Fruit fly (Drosophila melanogaster) whole organism, embryonic: Measurements from ENCODE around the gene CG9391.

Source experiments
- ATbp ChIP-seq: fragments of 200-800 bp; sonication (Bioruptor generic); optimal IDR thresholded peaks from 2 replicates; lab custom pipeline; 2017; ENCODE audit warnings: missing biosample characterization, mild to moderate bottlenecking, missing genetic modification characterization, missing genetic modification reagents
- B-H2 ChIP-seq: fragments of 200-800 bp; sonication (Bioruptor generic); optimal IDR thresholded peaks from 2 replicates; lab custom pipeline; 2018; ENCODE audit warnings: missing biosample characterization, mild to moderate bottlenecking, missing genetic modification characterization
- CG10267 ChIP-seq: fragments of 200-800 bp; sonication (Bioruptor generic); optimal IDR thresholded peaks from 2 replicates; lab custom pipeline; 2018; ENCODE audit warnings: missing biosample characterization, mild to moderate bottlenecking, missing genetic modification characterization, moderate library complexity
- CG11695 ChIP-seq: fragments of 200-800 bp; sonication (Bioruptor generic); IDR thresholded peaks from 3 replicates; pipeline ENCODE4 v1.3.6; 2022; ENCODE audit warnings: missing biosample characterization, missing genetic modification characterization
- CG12071 ChIP-seq: fragments of 200-800 bp; sonication (Bioruptor generic); optimal IDR thresholded peaks from 3 replicates; lab custom pipeline; 2018; ENCODE audit warnings: missing biosample characterization, mild to moderate bottlenecking, missing genetic modification characterization
- CG1603 ChIP-seq: fragments of 200-800 bp; sonication (Bioruptor generic); optimal IDR thresholded peaks from 2 replicates; lab custom pipeline; 2019; ENCODE audit warnings: missing biosample characterization, mild to moderate bottlenecking, missing genetic modification characterization, moderate library complexity
- CG2875 ChIP-seq: fragments of 200-800 bp; sonication (Bioruptor generic); optimal IDR thresholded peaks from 2 replicates; lab custom pipeline; 2017; ENCODE audit warnings: missing biosample characterization, mild to moderate bottlenecking, missing genetic modification characterization, missing genetic modification reagents
- CG3281 ChIP-seq: fragments of 200-800 bp; sonication (Bioruptor generic); optimal IDR thresholded peaks from 3 replicates; lab custom pipeline; 2017; ENCODE audit warnings: missing biosample characterization, mild to moderate bottlenecking, missing genetic modification characterization
- CG4328 ChIP-seq: fragments of 200-800 bp; sonication (Bioruptor generic); optimal IDR thresholded peaks from 3 replicates; lab custom pipeline; 2017; ENCODE audit warnings: missing biosample characterization, missing genetic modification reagents, missing genetic modification characterization
- CG4617 ChIP-seq: fragments of 200-800 bp; sonication (Bioruptor generic); optimal IDR thresholded peaks from 3 replicates; lab custom pipeline; 2016; ENCODE audit warnings: missing biosample characterization, missing genetic modification characterization, borderline replicate concordance
- CG6813 ChIP-seq: fragments of 200-800 bp; sonication (Bioruptor generic); optimal IDR thresholded peaks from 2 replicates; lab custom pipeline; 2017; ENCODE audit warnings: missing biosample characterization, missing genetic modification characterization, mild to moderate bottlenecking, moderate library complexity, missing genetic modification reagents
- CG7556 ChIP-seq: fragments of 200-800 bp; sonication (Bioruptor generic); optimal IDR thresholded peaks from 2 replicates; lab custom pipeline; 2017; ENCODE audit warnings: missing biosample characterization, mild to moderate bottlenecking, missing genetic modification characterization
- CG7786 ChIP-seq: fragments of 200-800 bp; sonication (Bioruptor generic); optimal IDR thresholded peaks from 2 replicates; lab custom pipeline; 2016; ENCODE audit warnings: missing biosample characterization, missing genetic modification characterization
- CG8281 ChIP-seq: fragments of 200-800 bp; sonication (Bioruptor generic); optimal IDR thresholded peaks from 2 replicates; lab custom pipeline; 2018; ENCODE audit warnings: missing biosample characterization, mild to moderate bottlenecking, missing genetic modification characterization, moderate library complexity
- CG8478 ChIP-seq: fragments of >200 bp; optimal IDR thresholded peaks from 2 replicates; lab custom pipeline; 2018
- CG9215 ChIP-seq: fragments of 200-800 bp; sonication (Bioruptor generic); IDR thresholded peaks from 2 replicates; pipeline ENCODE4 v1.3.6; 2022; ENCODE audit warnings: missing biosample characterization, missing genetic modification characterization
- CG9609 ChIP-seq: fragments of 200-800 bp; sonication (Bioruptor generic); optimal IDR thresholded peaks from 3 replicates; lab custom pipeline; 2016; ENCODE audit warnings: missing biosample characterization, missing genetic modification characterization
- CoRest ChIP-seq: fragments of 200-800 bp; sonication (Bioruptor generic); optimal IDR thresholded peaks from 3 replicates; lab custom pipeline; 2018; ENCODE audit warnings: missing biosample characterization, mild to moderate bottlenecking, missing genetic modification characterization, moderate library complexity
- Deaf1 ChIP-seq: fragments of 200-800 bp; optimal IDR thresholded peaks from 3 replicates; lab custom pipeline; 2019; ENCODE audit warnings: missing biosample characterization, mild to moderate bottlenecking, missing genetic modification characterization, moderate library complexity
- HmgD ChIP-seq: fragments of 200-800 bp; sonication (Bioruptor generic); optimal IDR thresholded peaks from 3 replicates; lab custom pipeline; 2016; ENCODE audit warnings: missing biosample characterization, missing genetic modification characterization
- Hr51 ChIP-seq, 2 experiments: fragments of 200-800 bp; sonication (Bioruptor generic); optimal IDR thresholded peaks; 2 replicates in 1 of 2; 3 replicates in 1 of 2; lab custom pipeline; 2016 to 2018; ENCODE audit warnings: missing biosample characterization in 2 of 2, missing genetic modification characterization in 2 of 2, mild to moderate bottlenecking in 1 of 2, moderate library complexity in 1 of 2
- Jarid2 ChIP-seq: fragments of 200-800 bp; sonication (Bioruptor generic); optimal IDR thresholded peaks from 3 replicates; lab custom pipeline; 2017; ENCODE audit warnings: mild to moderate bottlenecking, missing biosample characterization, missing genetic modification reagents, missing genetic modification characterization
- Lim3 ChIP-seq: fragments of 200-800 bp; sonication (Bioruptor generic); IDR thresholded peaks from 2 replicates; pipeline ENCODE4 v1.3.6; 2022; ENCODE audit warnings: missing biosample characterization, missing genetic modification characterization
- Lpt ChIP-seq: fragments of >200 bp; optimal IDR thresholded peaks from 2 replicates; lab custom pipeline; 2018; ENCODE audit warnings: missing biosample characterization, missing genetic modification characterization
- MBD-R2 ChIP-seq: fragments of 200-800 bp; sonication (Bioruptor generic); IDR thresholded peaks from 2 replicates; pipeline ENCODE4 v1.3.6; 2022; ENCODE audit warnings: missing biosample characterization, missing genetic modification characterization
- Pdp1 ChIP-seq, 2 experiments: fragments of 200-800 bp; sonication (Bioruptor generic); optimal IDR thresholded peaks; 3 replicates each; lab custom pipeline; 2016; ENCODE audit warnings: missing biosample characterization in 2 of 2, missing genetic modification characterization in 2 of 2, mild to moderate bottlenecking in 1 of 2, moderate library complexity in 1 of 2
- Poxn ChIP-seq: fragments of 200-800 bp; sonication (Bioruptor generic); IDR thresholded peaks from 2 replicates; pipeline ENCODE4 v1.3.6; 2022; ENCODE audit warnings: missing biosample characterization, missing genetic modification characterization
- Six4 ChIP-seq: fragments of 200-800 bp; sonication (Bioruptor generic); optimal IDR thresholded peaks from 2 replicates; lab custom pipeline; 2016; ENCODE audit warnings: missing biosample characterization, missing genetic modification characterization
- Spps ChIP-seq: fragments of 200-800 bp; sonication (Bioruptor generic); optimal IDR thresholded peaks from 2 replicates; lab custom pipeline; 2018; ENCODE audit warnings: missing biosample characterization, mild to moderate bottlenecking, missing genetic modification characterization
- Stat92E ChIP-seq, 3 experiments: fragments of >200 bp in 2 of 3; fragments of 200-800 bp in 1 of 3; sonication (Bioruptor generic) in 1 of 3; optimal IDR thresholded peaks; 2 replicates each; lab custom pipeline; 2017 to 2019; ENCODE audit warnings: missing biosample characterization in 3 of 3, missing genetic modification characterization in 3 of 3, mild to moderate bottlenecking in 1 of 3, moderate library complexity in 1 of 3
- TFAM ChIP-seq: fragments of 200-800 bp; sonication (Bioruptor generic); optimal IDR thresholded peaks from 2 replicates; lab custom pipeline; 2017; ENCODE audit warnings: missing biosample characterization, missing genetic modification characterization, inconsistent platforms
- Xbp1 ChIP-seq: fragments of 200-800 bp; sonication (Bioruptor generic); optimal IDR thresholded peaks from 3 replicates; lab custom pipeline; 2016; ENCODE audit warnings: missing biosample characterization, mild to moderate bottlenecking, missing genetic modification characterization
- btn ChIP-seq: fragments of 200-800 bp; sonication (Bioruptor generic); optimal IDR thresholded peaks from 2 replicates; lab custom pipeline; 2016; ENCODE audit warnings: missing biosample characterization, missing genetic modification characterization
- chinmo ChIP-seq: fragments of 200-800 bp; sonication (Bioruptor generic); IDR thresholded peaks from 4 replicates; pipeline ENCODE4 v1.3.6; 2022; ENCODE audit warnings: missing biosample characterization, missing genetic modification characterization; ENCODE audit not compliant: partially characterized antibody
- danr ChIP-seq: fragments of 200-800 bp; sonication (Bioruptor generic); IDR thresholded peaks from 2 replicates; pipeline ENCODE4 v1.3.6; 2022; ENCODE audit warnings: missing biosample characterization, missing genetic modification characterization
- gcm ChIP-seq: fragments of 200-800 bp; sonication (Bioruptor generic); optimal IDR thresholded peaks from 2 replicates; lab custom pipeline; 2019; ENCODE audit warnings: missing biosample characterization, mild to moderate bottlenecking, missing genetic modification characterization, moderate library complexity
- gfzf ChIP-seq: fragments of 200-800 bp; sonication (Bioruptor generic); optimal IDR thresholded peaks from 2 replicates; lab custom pipeline; 2016; ENCODE audit warnings: missing biosample characterization, mild to moderate bottlenecking, missing genetic modification characterization, moderate library complexity
- her ChIP-seq: fragments of 200-800 bp; sonication (Bioruptor generic); optimal IDR thresholded peaks from 2 replicates; lab custom pipeline; 2016; ENCODE audit warnings: missing biosample characterization, missing genetic modification characterization
- hkb ChIP-seq, 2 experiments: fragments of 200-800 bp in 1 of 2; fragments of >200 bp in 1 of 2; sonication (Bioruptor generic) in 1 of 2; IDR thresholded peaks in 1 of 2; optimal IDR thresholded peaks in 1 of 2; 2 replicates each; pipeline versions ENCODE4 v1.3.6 to Lab custom; 2017 to 2022; ENCODE audit warnings: missing biosample characterization in 1 of 2, missing genetic modification characterization in 1 of 2
- lola ChIP-seq, 3 experiments: fragments of >200 bp in 2 of 3; fragments of 200-800 bp in 1 of 3; sonication (Bioruptor generic) in 1 of 3; optimal IDR thresholded peaks; 2 replicates each; lab custom pipeline; 2017 to 2019; ENCODE audit warnings: missing biosample characterization in 3 of 3, missing genetic modification characterization in 3 of 3, mild to moderate bottlenecking in 1 of 3, moderate library complexity in 1 of 3
- p53 ChIP-seq: fragments of 200-800 bp; sonication (Bioruptor generic); optimal IDR thresholded peaks from 2 replicates; lab custom pipeline; 2016; ENCODE audit warnings: missing biosample characterization, missing genetic modification characterization
- salm ChIP-seq: fragments of 200-800 bp; sonication (Bioruptor generic); optimal IDR thresholded peaks from 2 replicates; lab custom pipeline; 2018; ENCODE audit warnings: missing biosample characterization, mild to moderate bottlenecking, missing genetic modification characterization
- slp2 ChIP-seq: fragments of 200-800 bp; sonication (Bioruptor generic); optimal IDR thresholded peaks from 2 replicates; lab custom pipeline; 2016; ENCODE audit warnings: missing biosample characterization, missing genetic modification characterization
- stc ChIP-seq: fragments of 200-800 bp; sonication (Bioruptor generic); IDR thresholded peaks from 2 replicates; pipeline ENCODE4 v1.3.6; 2022; ENCODE audit warnings: missing biosample characterization, missing genetic modification characterization
- tgo ChIP-seq: fragments of 200-800 bp; sonication (Bioruptor generic); IDR thresholded peaks from 3 replicates; pipeline ENCODE4 v1.3.6; 2022; ENCODE audit warnings: missing biosample characterization, missing genetic modification characterization
- tin ChIP-seq: fragments of 200-800 bp; sonication (Bioruptor generic); optimal IDR thresholded peaks from 3 replicates; lab custom pipeline; 2016; ENCODE audit warnings: missing biosample characterization, missing genetic modification characterization
- z ChIP-seq: fragments of 200-800 bp; sonication (Bioruptor generic); IDR thresholded peaks from 3 replicates; pipeline ENCODE4 v1.3.6; 2022; ENCODE audit warnings: missing biosample characterization, missing genetic modification characterization
- zen ChIP-seq: fragments of 200-800 bp; sonication (Bioruptor generic); optimal IDR thresholded peaks from 3 replicates; lab custom pipeline; 2018; ENCODE audit warnings: missing biosample characterization, mild to moderate bottlenecking, missing genetic modification characterization, moderate library complexity

CG9391 gene

dm6 chr3L:21285639-21286338, 17.7 kb upstream of the CG9391 start, which contains the start of the genes CG12974 and pzg (continued):
- TF ChIP-seq btn (GFP tag; lab: Kevin White, UChicago) (no peak), stc (GFP tag; lab: Robert Waterston, UW) (peak; percentile 62; the same call in 1 of the 2 replicates), tgo (GFP tag; lab: Robert Waterston, UW) (peak; percentile 86), CG6813 (GFP tag; lab: Kevin White, UChicago) (peak; percentile 38), Stat92E (GFP tag; optimal IDR thresholded peaks at IDR 0.05; lab: Kevin White, UChicago) (peak in 1 of 3 experiments; percentile 32), CG9215 (GFP tag; lab: Robert Waterston, UW) (peak; percentile 84), Deaf1 (tag; lab: Kevin White, UChicago) (no peak), TFAM (GFP tag; lab: Kevin White, UChicago) (no peak), CG8478 (lab: Kevin White, UChicago) (peak; percentile 94), Xbp1 (peak; percentile 91), zen (tag; lab: Kevin White, UChicago) (peak; percentile 96), CG8281 (tag; lab: Kevin White, UChicago) (no peak), Jarid2 (GFP tag; lab: Kevin White, UChicago) (peak; percentile 45), CG1603 (tag; lab: Kevin White, UChicago) (peak; percentile 97), tin (GFP tag; lab: Kevin White, UChicago) (peak; percentile 64), p53 (GFP tag; lab: Kevin White, UChicago) (no peak), CG3281 (peak; percentile 74), gcm (GFP tag; lab: Kevin White, UChicago) (no peak), Poxn (GFP tag; lab: Robert Waterston, UW) (0 out of 2 replicates have a peak, but pooled peaks have one; percentile 37), B-H2 (GFP tag; lab: Kevin White, UChicago) (peak; percentile 81), MBD-R2 (GFP tag; lab: Robert Waterston, UW) (peak; percentile 72; the same call in 1 of the 2 replicates), Spps (peak; percentile 14), slp2 (GFP tag; lab: Kevin White, UChicago) (peak; percentile 48), lola (GFP tag; optimal IDR thresholded peaks at IDR 0.05; lab: Kevin White, UChicago) (peak in 1 of 3 experiments; percentile 94), hkb (optimal IDR thresholded peaks at IDR 0.05; lab: Kevin White, UChicago) (peak; percentile 92), hkb (GFP tag; IDR thresholded peaks at IDR 0.05; lab: Robert Waterston, UW) (no peak), CG4328 (GFP tag; lab: Kevin White, UChicago) (peak; percentile 84), CG7786 (GFP tag; lab: Kevin White, UChicago) (peak; percentile 67), CG4617 (GFP tag; lab: Kevin White, UChicago) (peak; percentile 62), Hr51 (GFP tag; optimal IDR thresholded peaks at IDR 0.05; lab: Kevin White, UChicago) (peak; percentile 55 to 85), CG2875 (GFP tag; lab: Kevin White, UChicago) (peak; percentile 49), z (GFP tag; lab: Robert Waterston, UW) (no peak), Lpt (no peak), chinmo (GFP tag; lab: Robert Waterston, UW) (0 out of 4 replicates have a peak, but pooled peaks have one; percentile 45), CG9609 (GFP tag; lab: Kevin White, UChicago) (peak; percentile 81), CG7556 (GFP tag; lab: Kevin White, UChicago) (peak; percentile 61), CoRest (peak; percentile 89), Pdp1 (GFP tag; optimal IDR thresholded peaks at IDR 0.05; lab: Kevin White, UChicago) (peak; percentile 61 to 72), CG12071 (GFP tag; lab: Kevin White, UChicago) (peak; percentile 41), salm (tag; lab: Kevin White, UChicago) (peak; percentile 15), CG10267 (tag; lab: Kevin White, UChicago) (peak; percentile 76), HmgD (GFP tag; lab: Kevin White, UChicago) (peak; percentile 83), Six4 (GFP tag; lab: Kevin White, UChicago) (peak; percentile 16), gfzf (GFP tag; lab: Kevin White, UChicago) (peak; percentile 70), danr (peak; percentile 52), her (GFP tag; lab: Kevin White, UChicago) (no peak), Lim3 (no peak; the same call in 1 of the 2 replicates), ATbp (GFP tag; lab: Kevin White, UChicago) (peak; percentile 55), CG11695 (GFP tag; lab: Robert Waterston, UW) (peak; percentile 34; the same call in 1 of the 3 replicates)
